Worm (Caenorhabditis elegans): ENCODE data around the gene nhr-203.

ce11 chrV:465355-465754, 5.8 kb downstream of the nhr-203 start:
- TF ChIP-seq zag-1 (tag; optimal IDR thresholded peaks at IDR 0.05) = no peak
- TF ChIP-seq snpc-4 (tag; optimal IDR thresholded peaks at IDR 0.05) = no peak
- no peak for TF ChIP-seq unc-62 (GFP tag; optimal IDR thresholded peaks at IDR 0.05)
- TF ChIP-seq skn-1 (tag; optimal IDR thresholded peaks at IDR 0.05) = no peak
